Fruit fly (Drosophila melanogaster) whole organism, prepupa: Measurements from ENCODE around the gene mib1.
A peak's percentile ranks its signal among the peaks of the same experiment; 100 is the strongest.

Experiments
- Blimp-1 ChIP-seq: fragments of 200-800 bp; sonication (Bioruptor generic); optimal IDR thresholded peaks from 3 replicates; lab custom pipeline; 2017; ENCODE audit warnings: missing biosample characterization, missing genetic modification characterization, mild to moderate bottlenecking, moderate library complexity, missing genetic modification reagents
- CG10631 ChIP-seq: fragments of 200-800 bp; sonication (Bioruptor generic); optimal IDR thresholded peaks from 2 replicates; lab custom pipeline; 2016; ENCODE audit warnings: missing biosample characterization, missing genetic modification characterization
- CG11294 ChIP-seq: fragments of 200-800 bp; sonication (Bioruptor generic); IDR thresholded peaks from 2 replicates; pipeline ENCODE4 v1.3.6; 2022; ENCODE audit warnings: missing biosample characterization, missing genetic modification characterization
- CG11762 ChIP-seq: fragments of 200-800 bp; sonication (Bioruptor generic); optimal IDR thresholded peaks from 3 replicates; lab custom pipeline; 2016; ENCODE audit warnings: missing biosample characterization, missing genetic modification characterization; ENCODE audit not compliant: insufficient read depth
- CG11902 ChIP-seq: fragments of 200-800 bp; sonication (Bioruptor generic); optimal IDR thresholded peaks from 3 replicates; lab custom pipeline; 2016; ENCODE audit warnings: missing biosample characterization, missing genetic modification characterization
- CG15336 ChIP-seq: fragments of 200-800 bp; sonication (Bioruptor generic); IDR thresholded peaks from 2 replicates; pipeline ENCODE4 v1.3.6; 2022; ENCODE audit warnings: missing biosample characterization, missing genetic modification characterization
- CG3032 ChIP-seq: fragments of 200-800 bp; optimal IDR thresholded peaks from 2 replicates; lab custom pipeline; 2019; ENCODE audit warnings: missing biosample characterization, mild to moderate bottlenecking, missing genetic modification characterization, moderate library complexity
- CG32006 ChIP-seq: fragments of 200-800 bp; sonication (Bioruptor generic); optimal IDR thresholded peaks from 3 replicates; lab custom pipeline; 2017; ENCODE audit warnings: missing biosample characterization, mild to moderate bottlenecking, missing genetic modification characterization
- CG34406 ChIP-seq: fragments of 200-800 bp; sonication (Bioruptor generic); optimal IDR thresholded peaks from 3 replicates; lab custom pipeline; 2016; ENCODE audit warnings: missing biosample characterization, missing genetic modification characterization
- CG3919 ChIP-seq: fragments of 200-800 bp; sonication (Bioruptor generic); optimal IDR thresholded peaks from 3 replicates; lab custom pipeline; 2016; ENCODE audit warnings: missing biosample characterization, missing genetic modification characterization
- CG4318 ChIP-seq: fragments of 200-800 bp; sonication (Bioruptor generic); optimal IDR thresholded peaks from 3 replicates; lab custom pipeline; 2017; ENCODE audit warnings: missing biosample characterization, mild to moderate bottlenecking, missing genetic modification characterization
- CG6163 ChIP-seq: fragments of 200-800 bp; sonication (Bioruptor generic); IDR thresholded peaks from 3 replicates; pipeline ENCODE4 v1.3.6; 2022; ENCODE audit warnings: missing biosample characterization, missing genetic modification characterization
- CG6276 ChIP-seq: fragments of 200-800 bp; sonication (Bioruptor generic); optimal IDR thresholded peaks from 2 replicates; lab custom pipeline; 2017; ENCODE audit warnings: missing biosample characterization, mild to moderate bottlenecking, missing genetic modification characterization
- CG6792 ChIP-seq: fragments of 200-800 bp; sonication (Bioruptor generic); optimal IDR thresholded peaks from 3 replicates; lab custom pipeline; 2016; ENCODE audit warnings: missing biosample characterization, missing genetic modification characterization
- CG6854 ChIP-seq: fragments of 200-800 bp; sonication (Bioruptor generic); optimal IDR thresholded peaks from 2 replicates; lab custom pipeline; 2017; ENCODE audit warnings: missing biosample characterization, mild to moderate bottlenecking, missing genetic modification characterization
- CG8119 ChIP-seq: fragments of 200-800 bp; sonication (Bioruptor generic); IDR thresholded peaks from 3 replicates; pipeline ENCODE4 v1.3.6; 2022; ENCODE audit warnings: missing biosample characterization, missing genetic modification characterization
- CG8632 ChIP-seq: fragments of 200-800 bp; sonication (Bioruptor generic); optimal IDR thresholded peaks from 3 replicates; lab custom pipeline; 2016; ENCODE audit warnings: missing biosample characterization, missing genetic modification characterization
- CG9139 ChIP-seq: fragments of 200-800 bp; sonication (Bioruptor generic); optimal IDR thresholded peaks from 3 replicates; lab custom pipeline; 2017; ENCODE audit warnings: missing biosample characterization, mild to moderate bottlenecking, missing genetic modification characterization
- Eip75B ChIP-seq: fragments of 200-800 bp; sonication (Bioruptor generic); optimal IDR thresholded peaks from 3 replicates; lab custom pipeline; 2016; ENCODE audit warnings: missing biosample characterization, missing genetic modification characterization
- Eip78C ChIP-seq: fragments of 200-800 bp; sonication (Bioruptor generic); peaks from one replicate; lab custom pipeline; 2016; ENCODE audit warnings: missing biosample characterization, missing genetic modification characterization
- Ets21C ChIP-seq: fragments of 200-800 bp; sonication (Bioruptor generic); optimal IDR thresholded peaks from 3 replicates; lab custom pipeline; 2016; ENCODE audit warnings: missing biosample characterization, missing genetic modification characterization
- Ets96B ChIP-seq: fragments of 200-800 bp; optimal IDR thresholded peaks from 2 replicates; lab custom pipeline; 2019; ENCODE audit warnings: missing biosample characterization, mild to moderate bottlenecking, missing genetic modification characterization, moderate library complexity
- Gug ChIP-seq: fragments of 200-800 bp; sonication (Bioruptor generic); IDR thresholded peaks from 2 replicates; pipeline ENCODE4 v1.3.6; 2022; ENCODE audit warnings: missing biosample characterization, missing genetic modification characterization
- Hr38 ChIP-seq: sonication (Bioruptor generic); optimal IDR thresholded peaks from 2 replicates; lab custom pipeline; 2016; ENCODE audit warnings: missing biosample characterization, missing genetic modification characterization
- Hr39 ChIP-seq: fragments of 200-800 bp; sonication (Bioruptor generic); optimal IDR thresholded peaks from 2 replicates; lab custom pipeline; 2016; ENCODE audit warnings: missing biosample characterization, missing genetic modification characterization
- Hr4 ChIP-seq: fragments of 200-800 bp; sonication (Bioruptor generic); optimal IDR thresholded peaks from 3 replicates; lab custom pipeline; 2016; ENCODE audit warnings: missing biosample characterization, missing genetic modification characterization
- Lpt ChIP-seq: fragments of 200-800 bp; sonication (Bioruptor generic); optimal IDR thresholded peaks from 3 replicates; lab custom pipeline; 2016; ENCODE audit warnings: missing biosample characterization, missing genetic modification characterization
- Met ChIP-seq: fragments of 200-800 bp; sonication (Bioruptor generic); optimal IDR thresholded peaks from 3 replicates; lab custom pipeline; 2016; ENCODE audit warnings: missing biosample characterization, missing genetic modification characterization
- OdsH ChIP-seq: fragments of 200-800 bp; sonication (Bioruptor generic); optimal IDR thresholded peaks from 3 replicates; lab custom pipeline; 2016; ENCODE audit warnings: missing biosample characterization, missing genetic modification characterization
- Smox ChIP-seq: fragments of 200-800 bp; sonication (Bioruptor generic); optimal IDR thresholded peaks from 3 replicates; lab custom pipeline; 2016; ENCODE audit warnings: missing biosample characterization, missing genetic modification characterization
- Sox102F ChIP-seq: fragments of 200-800 bp; sonication (Bioruptor generic); optimal IDR thresholded peaks from 2 replicates; lab custom pipeline; 2016; ENCODE audit warnings: missing biosample characterization, mild to moderate bottlenecking, missing genetic modification characterization
- achi ChIP-seq: fragments of 200-800 bp; sonication (Bioruptor generic); optimal IDR thresholded peaks from 3 replicates; lab custom pipeline; 2016; ENCODE audit warnings: missing biosample characterization, missing genetic modification characterization
- acj6 ChIP-seq: fragments of 200-800 bp; sonication (Bioruptor generic); optimal IDR thresholded peaks from 3 replicates; lab custom pipeline; 2016; ENCODE audit warnings: missing biosample characterization, missing genetic modification characterization
- dsx ChIP-seq: fragments of 200-800 bp; optimal IDR thresholded peaks from 3 replicates; lab custom pipeline; 2019; ENCODE audit warnings: missing biosample characterization, mild to moderate bottlenecking, missing genetic modification characterization, moderate library complexity; ENCODE audit not compliant: poor library complexity, severe bottlenecking
- eg ChIP-seq: fragments of 200-800 bp; sonication (Bioruptor generic); IDR thresholded peaks from 3 replicates; pipeline ENCODE4 v1.3.6; 2022; ENCODE audit warnings: missing biosample characterization, missing genetic modification characterization
- esn ChIP-seq: fragments of 200-800 bp; sonication (Bioruptor generic); optimal IDR thresholded peaks from 2 replicates; lab custom pipeline; 2016; ENCODE audit warnings: missing biosample characterization, mild to moderate bottlenecking, missing genetic modification characterization, moderate library complexity
- fkh ChIP-seq: fragments of 200-800 bp; sonication (Bioruptor generic); optimal IDR thresholded peaks from 3 replicates; lab custom pipeline; 2017; ENCODE audit warnings: missing biosample characterization, mild to moderate bottlenecking, missing genetic modification characterization, moderate library complexity
- lz ChIP-seq: fragments of 200-800 bp; sonication (Bioruptor generic); optimal IDR thresholded peaks from 3 replicates; lab custom pipeline; 2016; ENCODE audit warnings: missing biosample characterization, missing genetic modification characterization
- net ChIP-seq: fragments of 200-800 bp; sonication (Bioruptor generic); optimal IDR thresholded peaks from 3 replicates; lab custom pipeline; 2016; ENCODE audit warnings: missing biosample characterization, missing genetic modification characterization
- pdm3 ChIP-seq: fragments of 200-800 bp; sonication (Bioruptor generic); optimal IDR thresholded peaks from 3 replicates; lab custom pipeline; 2016; ENCODE audit warnings: missing biosample characterization, missing genetic modification characterization
- salr ChIP-seq, 2 experiments: fragments of 200-800 bp; sonication (Bioruptor generic); optimal IDR thresholded peaks; 3 replicates each; lab custom pipeline; 2016 to 2018; ENCODE audit warnings: missing biosample characterization in 2 of 2, missing genetic modification characterization in 2 of 2, mild to moderate bottlenecking in 1 of 2
- ss ChIP-seq, 2 experiments: fragments of 200-800 bp; sonication (Bioruptor generic); optimal IDR thresholded peaks; 2 replicates in 1 of 2; 3 replicates in 1 of 2; lab custom pipeline; 2017 to 2018; ENCODE audit warnings: mild to moderate bottlenecking in 2 of 2, missing biosample characterization in 2 of 2, missing genetic modification characterization in 2 of 2, moderate library complexity in 1 of 2
- svp ChIP-seq: fragments of 200-800 bp; sonication (Bioruptor generic); peaks from one replicate; lab custom pipeline; 2016; ENCODE audit warnings: missing biosample characterization, missing genetic modification characterization
- topi ChIP-seq: fragments of 200-800 bp; sonication (Bioruptor generic); optimal IDR thresholded peaks from 3 replicates; lab custom pipeline; 2016; ENCODE audit warnings: missing biosample characterization, missing genetic modification characterization
- vri ChIP-seq: fragments of 200-800 bp; sonication (Bioruptor generic); optimal IDR thresholded peaks from 3 replicates; lab custom pipeline; 2016; ENCODE audit warnings: missing biosample characterization, mild to moderate bottlenecking, missing genetic modification characterization

The mib1 gene

DNA sequence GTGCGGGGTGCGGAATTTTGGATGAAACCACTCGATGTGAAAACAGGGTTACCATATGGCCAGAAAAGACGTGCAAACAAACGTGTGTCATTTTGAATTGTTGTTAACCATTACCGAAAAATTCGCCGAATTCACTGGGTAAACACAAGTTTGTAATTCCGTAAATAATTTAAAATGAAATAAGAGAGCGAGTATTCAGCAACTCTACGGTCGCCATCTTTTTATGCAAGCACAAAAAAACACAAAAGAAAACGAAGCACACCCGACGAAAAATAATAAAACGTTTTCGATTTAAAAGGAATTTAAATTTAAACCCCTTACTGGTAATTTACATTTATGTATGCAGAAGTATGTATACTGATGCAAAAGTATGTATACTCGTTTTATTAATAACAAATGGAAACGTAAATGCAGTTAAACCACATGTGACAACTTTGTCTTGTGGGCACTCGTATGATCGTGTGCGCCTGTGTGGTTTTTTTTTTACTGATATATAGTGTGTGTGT lies 34.3 kb upstream of the mib1 start (continued):
- TF ChIP-seq Gug (peak; percentile 90), CG3919 (GFP tag; lab: Kevin White, UChicago) (peak; percentile 95), Hr38 (peak; percentile 70), CG15336 (peak; percentile 98), CG10631 (peak; percentile 91), Lpt (GFP tag; lab: Kevin White, UChicago) (peak; percentile 94), Ets21C (GFP tag; lab: Kevin White, UChicago) (peak; percentile 83), CG11294 (GFP tag; lab: Robert Waterston, UW) (peak; percentile 89), CG6792 (GFP tag; lab: Kevin White, UChicago) (peak; percentile 88), CG6276 (GFP tag; lab: Kevin White, UChicago) (peak; percentile 94), OdsH (GFP tag; lab: Kevin White, UChicago) (peak; percentile 96), achi (GFP tag; lab: Kevin White, UChicago) (peak; percentile 94), CG32006 (GFP tag; lab: Kevin White, UChicago) (peak; percentile 89)

- peak; percentile 39; the same call in 2 of the 3 replicates for TF ChIP-seq CG8119
- TF ChIP-seq CG11902 = no peak
- TF ChIP-seq esn (GFP tag; lab: Kevin White, UChicago) = peak; percentile 64
- TF ChIP-seq CG15336 = peak; percentile 54
- peak; percentile 28 for TF ChIP-seq Met (GFP tag; lab: Kevin White, UChicago)
- peak; percentile 26; the same call in 2 of the 3 replicates for TF ChIP-seq eg (GFP tag; lab: Robert Waterston, UW)
- TF ChIP-seq CG4318 (GFP tag; lab: Kevin White, UChicago) = peak; percentile 30
- TF ChIP-seq CG8632 (GFP tag; lab: Kevin White, UChicago) = peak; percentile 48
- peak; percentile 74 for TF ChIP-seq dsx (GFP tag; lab: Kevin White, UChicago)
- TF ChIP-seq net (GFP tag; lab: Kevin White, UChicago) = peak; percentile 39
- peak; percentile 60 for TF ChIP-seq CG10631
- peak; percentile 59 for TF ChIP-seq CG34406 (GFP tag; lab: Kevin White, UChicago)
- no peak for TF ChIP-seq Hr38
- TF ChIP-seq topi (GFP tag; lab: Kevin White, UChicago) = peak; percentile 58
- TF ChIP-seq CG6163 (GFP tag; lab: Robert Waterston, UW) = peak; percentile 72
- TF ChIP-seq Blimp-1 (GFP tag; lab: Kevin White, UChicago) = no peak
- no peak for TF ChIP-seq vri (GFP tag; lab: Kevin White, UChicago)
- peak; percentile 42 for TF ChIP-seq Hr4 (GFP tag; lab: Kevin White, UChicago)
- no peak for TF ChIP-seq CG6854 (GFP tag; lab: Kevin White, UChicago)
- TF ChIP-seq acj6 (GFP tag; lab: Kevin White, UChicago) = peak; percentile 40
- TF ChIP-seq CG3032 (tag; lab: Kevin White, UChicago) = peak; percentile 16
- TF ChIP-seq Sox102F = no peak
- peak; percentile 16 for TF ChIP-seq Hr39 (GFP tag; lab: Kevin White, UChicago)
- TF ChIP-seq Eip75B (GFP tag; lab: Kevin White, UChicago) = peak; percentile 37
- no peak for TF ChIP-seq Gug
- peak; percentile 50 for TF ChIP-seq CG6792 (GFP tag; lab: Kevin White, UChicago)
- peak; percentile 55 for TF ChIP-seq Ets96B (tag; lab: Kevin White, UChicago)
- TF ChIP-seq CG3919 (GFP tag; lab: Kevin White, UChicago) = peak; percentile 30
- TF ChIP-seq lz (GFP tag; lab: Kevin White, UChicago) = peak; percentile 21
- peak; percentile 58 for TF ChIP-seq CG32006 (GFP tag; lab: Kevin White, UChicago)
- peak; percentile 30 for TF ChIP-seq achi (GFP tag; lab: Kevin White, UChicago)
- TF ChIP-seq pdm3 (GFP tag; lab: Kevin White, UChicago) = peak; percentile 2
- peak; percentile 41 for TF ChIP-seq Smox (GFP tag; lab: Kevin White, UChicago)
- TF ChIP-seq OdsH (GFP tag; lab: Kevin White, UChicago) = peak; percentile 34
- TF ChIP-seq CG6276 (GFP tag; lab: Kevin White, UChicago) = no peak
- TF ChIP-seq CG9139 (GFP tag; lab: Kevin White, UChicago) = no peak
- peak in 1 of 2 experiments; percentile 64 for TF ChIP-seq salr (GFP tag; optimal IDR thresholded peaks at IDR 0.05; lab: Kevin White, UChicago)
- peak; percentile 36 for TF ChIP-seq CG11762
- peak; percentile 92 for TF ChIP-seq Eip78C (GFP tag; lab: Kevin White, UChicago)
- TF ChIP-seq svp (GFP tag; lab: Kevin White, UChicago) = peak; percentile 69
- peak in 1 of 2 experiments; percentile 11 for TF ChIP-seq ss (GFP tag; optimal IDR thresholded peaks at IDR 0.05; lab: Kevin White, UChicago)
- TF ChIP-seq fkh = no peak
These were observed 33.6 kb upstream of the mib1 start for dm6 chr3L:16045083-16045830.
